Worm (Caenorhabditis elegans) whole organism, young adult: ENCODE results near the gene F32D8.12.
"Not testable (repeated sequence)": the region's sequence is repeated elsewhere in the genome, so short reads cannot be mapped to it uniquely, and the experiment has no call there.

ENCODE experiments used
- B0019.2 ChIP-seq: fragments of 200-800 bp; sonication (Bioruptor generic); conservative IDR thresholded peaks from 2 replicates; pipeline ENCODE4 v1.3.6; 2022; ENCODE audit warnings: missing genetic modification reagents, missing genetic modification characterization, missing compliant biosample characterization
- C06A6.2 ChIP-seq: fragments of 200-800 bp; sonication (Bioruptor generic); conservative IDR thresholded peaks from 2 replicates; pipeline ENCODE4 v1.3.6; 2022; ENCODE audit warnings: missing genetic modification characterization, missing compliant biosample characterization
- C17E4.6 ChIP-seq: fragments of 200-800 bp; sonication (Bioruptor generic); IDR thresholded peaks from 2 replicates; pipeline ENCODE4 v1.3.6; 2022; ENCODE audit warnings: missing genetic modification reagents, missing genetic modification characterization, missing compliant biosample characterization
- F10E7.11 ChIP-seq: sonication (generic microtip); optimal IDR thresholded peaks from 2 replicates; lab custom pipeline; 2017; ENCODE audit warnings: mild to moderate bottlenecking, missing genetic modification characterization, moderate library complexity, missing compliant biosample characterization
- F33H1.4 ChIP-seq: fragments of 200-800 bp; sonication (Bioruptor generic); IDR thresholded peaks from 2 replicates; pipeline ENCODE4 v1.3.6; 2022; ENCODE audit warnings: missing genetic modification reagents, missing genetic modification characterization, missing compliant biosample characterization
- F37B4.10 ChIP-seq: fragments of 200-800 bp; sonication (Bioruptor generic); IDR thresholded peaks from 2 replicates; pipeline ENCODE4 v1.3.6; 2022; ENCODE audit warnings: missing genetic modification characterization, missing compliant biosample characterization
- F52B5.7 ChIP-seq: sonication (generic microtip); optimal IDR thresholded peaks from 2 replicates; lab custom pipeline; 2016; ENCODE audit warnings: mild to moderate bottlenecking, missing genetic modification characterization, missing compliant biosample characterization
- F57C9.4 ChIP-seq: sonication (generic microtip); optimal IDR thresholded peaks from 2 replicates; lab custom pipeline; 2017; ENCODE audit warnings: mild to moderate bottlenecking, missing genetic modification characterization, missing compliant biosample characterization
- K12H6.12 ChIP-seq: fragments of 200-800 bp; sonication (Bioruptor generic); optimal IDR thresholded peaks from 2 replicates; lab custom pipeline; 2018; ENCODE audit warnings: mild to moderate bottlenecking, missing genetic modification characterization, missing compliant biosample characterization
- Y53F4B.3 ChIP-seq: fragments of 200-800 bp; sonication (Bioruptor generic); IDR thresholded peaks from 2 replicates; pipeline ENCODE4 v1.3.6; 2022; ENCODE audit warnings: missing genetic modification reagents, missing genetic modification characterization, missing compliant biosample characterization
- Y56A3A.18 ChIP-seq: fragments of 200-800 bp; sonication (Bioruptor generic); IDR thresholded peaks from 2 replicates; pipeline ENCODE4 v1.3.6; 2022; ENCODE audit warnings: missing genetic modification reagents, missing genetic modification characterization, missing compliant biosample characterization
- Y95B8A.8 ChIP-seq: fragments of 200-800 bp; sonication (Bioruptor generic); IDR thresholded peaks from 2 replicates; pipeline ENCODE4 v1.3.6; 2022; ENCODE audit warnings: missing genetic modification reagents, missing genetic modification characterization, missing compliant biosample characterization
- akir-1 ChIP-seq: fragments of 200-800 bp; sonication (Bioruptor generic); optimal IDR thresholded peaks from 2 replicates; lab custom pipeline; 2018; ENCODE audit warnings: mild to moderate bottlenecking, missing genetic modification characterization, moderate library complexity, missing compliant biosample characterization
- attf-3 ChIP-seq: fragments of 200-800 bp; sonication (Bioruptor generic); conservative IDR thresholded peaks from 2 replicates; pipeline ENCODE4 v1.3.6; 2022; ENCODE audit warnings: missing genetic modification reagents, missing genetic modification characterization, missing compliant biosample characterization
- bed-1 ChIP-seq: fragments of 200-800 bp; sonication (Bioruptor generic); IDR thresholded peaks from 2 replicates; pipeline ENCODE4 v1.3.6; 2022; ENCODE audit warnings: missing genetic modification reagents, missing genetic modification characterization, missing compliant biosample characterization
- bed-2 ChIP-seq: fragments of 200-800 bp; sonication (Bioruptor generic); IDR thresholded peaks from 2 replicates; pipeline ENCODE4 v1.3.6; 2022; ENCODE audit warnings: missing genetic modification reagents, missing genetic modification characterization, missing compliant biosample characterization
- cebp-1 ChIP-seq, 2 experiments: fragments of 200-800 bp in 1 of 2; sonication (Bioruptor generic) in 1 of 2; sonication (generic microtip) in 1 of 2; IDR thresholded peaks in 1 of 2; optimal IDR thresholded peaks in 1 of 2; 2 replicates each; pipeline versions ENCODE4 v1.3.6 to Lab custom; 2017 to 2022; ENCODE audit warnings: missing compliant biosample characterization in 2 of 2, missing genetic modification characterization in 2 of 2, mild to moderate bottlenecking in 1 of 2, missing genetic modification reagents in 1 of 2, moderate library complexity in 1 of 2
- cebp-2 ChIP-seq: fragments of 200-800 bp; sonication (Bioruptor generic); IDR thresholded peaks from 2 replicates; pipeline ENCODE4 v1.3.6; 2022; ENCODE audit warnings: missing genetic modification characterization, missing compliant biosample characterization
- ceh-100 ChIP-seq: fragments of 200-800 bp; sonication (Bioruptor generic); IDR thresholded peaks from 2 replicates; pipeline ENCODE4 v1.3.6; 2022; ENCODE audit warnings: missing genetic modification reagents, missing genetic modification characterization, missing compliant biosample characterization
- ceh-91 ChIP-seq: fragments of 200-800 bp; sonication (Bioruptor generic); IDR thresholded peaks from 2 replicates; pipeline ENCODE4 v1.3.6; 2022; ENCODE audit warnings: missing genetic modification reagents, missing genetic modification characterization, missing compliant biosample characterization
- chd-7 ChIP-seq: sonication (generic microtip); optimal IDR thresholded peaks from 2 replicates; lab custom pipeline; 2016; ENCODE audit warnings: mild to moderate bottlenecking, missing genetic modification characterization, moderate library complexity, missing compliant biosample characterization
- dox-1 ChIP-seq: fragments of 200-800 bp; sonication (Bioruptor generic); IDR thresholded peaks from 2 replicates; pipeline ENCODE4 v1.3.6; 2022; ENCODE audit warnings: missing genetic modification reagents, missing genetic modification characterization, missing compliant biosample characterization
- efl-1 ChIP-seq: fragments of 150-350 bp; optimal IDR thresholded peaks from 2 replicates; lab custom pipeline; 2014; ENCODE audit warnings: missing biosample characterization, missing genetic modification reagents, missing genetic modification characterization
- egl-18 ChIP-seq: fragments of 200-800 bp; sonication (Bioruptor generic); IDR thresholded peaks from 2 replicates; pipeline ENCODE4 v1.3.6; 2022; ENCODE audit warnings: missing genetic modification reagents, missing genetic modification characterization, missing compliant biosample characterization
- ets-4 ChIP-seq: fragments of 200-800 bp; sonication (Bioruptor generic); optimal IDR thresholded peaks from 2 replicates; lab custom pipeline; 2018; ENCODE audit warnings: mild to moderate bottlenecking, missing genetic modification characterization, missing compliant biosample characterization
- fkh-3 ChIP-seq: sonication (generic microtip); optimal IDR thresholded peaks from 2 replicates; lab custom pipeline; 2016; ENCODE audit warnings: mild to moderate bottlenecking, missing genetic modification characterization, missing compliant biosample characterization
- lag-1 ChIP-seq: fragments of 200-800 bp; sonication (Bioruptor generic); IDR thresholded peaks from 2 replicates; pipeline ENCODE4 v1.3.6; 2022; ENCODE audit warnings: missing genetic modification reagents, missing genetic modification characterization, missing compliant biosample characterization
- lin-26 ChIP-seq: fragments of 200-800 bp; sonication (Bioruptor generic); IDR thresholded peaks from 2 replicates; pipeline ENCODE4 v1.3.6; 2022; ENCODE audit warnings: missing genetic modification reagents, missing genetic modification characterization, missing compliant biosample characterization
- madf-6 ChIP-seq: fragments of 200-800 bp; sonication (Bioruptor generic); IDR thresholded peaks from 2 replicates; pipeline ENCODE4 v1.3.6; 2022; ENCODE audit warnings: missing genetic modification reagents, missing genetic modification characterization, missing compliant biosample characterization
- madf-8 ChIP-seq: fragments of 200-800 bp; sonication (Bioruptor generic); conservative IDR thresholded peaks from 2 replicates; pipeline ENCODE4 v1.3.6; 2022; ENCODE audit warnings: missing genetic modification reagents, missing genetic modification characterization, missing compliant biosample characterization
- mcd-1 ChIP-seq: fragments of 200-800 bp; sonication (Bioruptor generic); IDR thresholded peaks from 2 replicates; pipeline ENCODE4 v1.3.6; 2022; ENCODE audit warnings: missing genetic modification reagents, missing genetic modification characterization, missing compliant biosample characterization
- nfya-2 ChIP-seq: fragments of 200-800 bp; sonication (Bioruptor generic); IDR thresholded peaks from 2 replicates; pipeline ENCODE4 v1.3.6; 2022; ENCODE audit warnings: missing genetic modification reagents, missing genetic modification characterization, missing compliant biosample characterization
- nfyb-1 ChIP-seq: fragments of 200-800 bp; sonication (Bioruptor generic); IDR thresholded peaks from 2 replicates; pipeline ENCODE4 v1.3.6; 2022; ENCODE audit warnings: missing genetic modification reagents, missing genetic modification characterization, missing compliant biosample characterization
- nhr-27 ChIP-seq: fragments of 200-800 bp; sonication (Bioruptor generic); optimal IDR thresholded peaks from 2 replicates; lab custom pipeline; 2018; ENCODE audit warnings: mild to moderate bottlenecking, missing genetic modification characterization, moderate library complexity, missing compliant biosample characterization
- pbrm-1 ChIP-seq: fragments of 200-800 bp; sonication (Bioruptor generic); IDR thresholded peaks from 2 replicates; pipeline ENCODE4 v1.3.6; 2022; ENCODE audit warnings: missing genetic modification reagents, missing genetic modification characterization, missing compliant biosample characterization
- rpc-1 ChIP-seq, 2 experiments: fragments of 150-350 bp in 1 of 2; sonication (generic microtip) in 1 of 2; optimal IDR thresholded peaks; 2 replicates each; lab custom pipeline; 2014 to 2018; ENCODE audit warnings: missing biosample characterization in 1 of 2, missing genetic modification characterization in 1 of 2, missing genetic modification reagents in 1 of 2, missing genotype in 1 of 2
- sea-2 ChIP-seq: fragments of 200-800 bp; sonication (Bioruptor generic); IDR thresholded peaks from 2 replicates; pipeline ENCODE4 v1.3.6; 2022; ENCODE audit warnings: missing genetic modification characterization, missing compliant biosample characterization
- somi-1 ChIP-seq: fragments of 200-800 bp; sonication (Bioruptor generic); optimal IDR thresholded peaks from 2 replicates; lab custom pipeline; 2018; ENCODE audit warnings: mild to moderate bottlenecking, missing genetic modification characterization, missing compliant biosample characterization
- tbx-9 ChIP-seq: sonication (generic microtip); optimal IDR thresholded peaks from 2 replicates; lab custom pipeline; 2016; ENCODE audit warnings: borderline replicate concordance, missing genetic modification characterization, inconsistent platforms, missing compliant biosample characterization
- zfh-2 ChIP-seq: fragments of 200-800 bp; sonication (Bioruptor generic); conservative IDR thresholded peaks from 2 replicates; pipeline ENCODE4 v1.3.6; 2022; ENCODE audit warnings: missing genetic modification reagents, missing genetic modification characterization, missing compliant biosample characterization
- ztf-18 ChIP-seq: sonication (generic microtip); optimal IDR thresholded peaks from 2 replicates; lab custom pipeline; 2016; ENCODE audit warnings: missing genotype, mild to moderate bottlenecking, missing genetic modification characterization, missing compliant biosample characterization
- ztf-25 ChIP-seq: fragments of 200-800 bp; sonication (Bioruptor generic); IDR thresholded peaks from 2 replicates; pipeline ENCODE4 v1.3.6; 2022; ENCODE audit warnings: missing genetic modification reagents, missing genetic modification characterization, missing compliant biosample characterization
- ztf-6 ChIP-seq: fragments of 200-800 bp; sonication (Bioruptor generic); IDR thresholded peaks from 2 replicates; pipeline ENCODE4 v1.3.6; 2022; ENCODE audit warnings: missing genetic modification reagents, missing genetic modification characterization, missing compliant biosample characterization

The F32D8.12 gene

DNA sequence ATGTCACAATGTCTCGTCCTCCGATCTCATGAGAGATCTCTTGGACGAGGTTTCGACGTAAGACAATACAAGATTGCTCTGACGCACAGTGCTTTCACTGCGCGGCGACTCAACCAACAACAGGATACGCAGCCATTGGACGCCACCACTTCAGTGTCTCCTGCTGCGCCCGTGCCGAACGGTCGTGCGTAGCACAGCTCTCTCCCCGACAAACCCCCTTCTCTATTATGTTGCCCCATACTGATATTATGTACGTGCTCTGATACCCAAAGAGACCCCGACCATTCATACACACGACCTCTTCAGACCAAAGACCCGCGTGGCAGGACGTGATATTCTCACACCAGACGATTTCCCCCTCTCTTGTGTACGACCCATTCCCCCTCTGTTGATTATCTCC, 24.5 kb downstream of the F32D8.12 start:
- 0 out of 2 replicates have a peak, but pooled peaks have one; percentile 64 for TF ChIP-seq ztf-25 (GFP tag; lab: Robert Waterston, UW)
- TF ChIP-seq lin-26 (GFP tag; lab: Robert Waterston, UW), result peak; percentile 73
- TF ChIP-seq bed-2 (GFP tag; lab: Robert Waterston, UW), result peak; percentile 68; the same call in 1 of the 2 replicates
- peak; percentile 41; the same call in 1 of the 2 replicates for TF ChIP-seq pbrm-1 (GFP tag; lab: Robert Waterston, UW)
- peak; percentile 74; the same call in 1 of the 2 replicates for TF ChIP-seq dox-1 (GFP tag; lab: Robert Waterston, UW)
- peak; percentile 72; the same call in 1 of the 2 replicates for TF ChIP-seq Y95B8A.8
- TF ChIP-seq F37B4.10 (GFP tag; lab: Robert Waterston, UW), result 0 out of 2 replicates have a peak, but pooled peaks have one; percentile 16
- peak; percentile 60 for TF ChIP-seq zfh-2 (GFP tag; lab: Robert Waterston, UW)
- TF ChIP-seq nfya-2 (GFP tag; lab: Robert Waterston, UW), result 0 out of 2 replicates have a peak, but pooled peaks have one; percentile 75
- TF ChIP-seq egl-18 (GFP tag; lab: Robert Waterston, UW), result 0 out of 2 replicates have a peak, but pooled peaks have one; percentile 49
- 0 out of 2 replicates have a peak, but pooled peaks have one; percentile 63 for TF ChIP-seq sea-2 (GFP tag; lab: Robert Waterston, UW)
- peak; percentile 41 for TF ChIP-seq F52B5.7
- peak; percentile 38; the same call in 1 of the 2 replicates for TF ChIP-seq cebp-1 (GFP tag; IDR thresholded peaks at IDR 0.05; lab: Robert Waterston, UW)
- not testable (repeated sequence) for TF ChIP-seq cebp-1 (tag; optimal IDR thresholded peaks at IDR 0.05; lab: Kevin White, UChicago)
- peak; percentile 59; the same call in 1 of the 2 replicates for TF ChIP-seq cebp-2
- 0 out of 2 replicates have a peak, but pooled peaks have one; percentile 7 for TF ChIP-seq mcd-1
- peak; percentile 35; the same call in 1 of the 2 replicates for TF ChIP-seq Y56A3A.18
- TF ChIP-seq madf-6 (GFP tag; lab: Robert Waterston, UW), result peak; percentile 30; the same call in 1 of the 2 replicates
- peak; percentile 19; the same call in 1 of the 2 replicates for TF ChIP-seq ceh-91 (GFP tag; lab: Robert Waterston, UW)

DNA sequence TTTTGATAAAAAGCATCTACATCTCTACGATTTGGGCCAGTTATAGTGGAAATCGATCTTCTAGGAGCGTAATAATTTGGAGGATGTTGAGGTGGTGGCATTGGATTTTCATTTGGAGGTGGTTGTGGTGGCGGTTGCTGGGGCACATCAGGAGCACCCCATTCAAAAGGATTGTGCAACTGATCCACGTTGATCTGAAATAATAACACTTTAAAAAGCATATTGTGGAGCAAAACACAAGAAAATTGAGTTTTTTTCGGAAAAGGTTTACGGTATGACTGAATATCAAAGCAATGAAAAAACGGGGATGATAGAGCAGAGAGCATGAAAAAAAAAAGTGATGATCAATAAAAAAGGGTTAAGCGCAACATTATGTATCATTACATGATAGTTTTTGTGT, 25.2 kb downstream of the F32D8.12 start, which contains the start of gene saeg-1:
Gene saeg-1, minus strand, starts transcription at position 101 of the 400 bp plus-strand sequence.
- TF ChIP-seq somi-1 (no peak), F57C9.4 (tag; lab: Kevin White, UChicago) (no peak), F52B5.7 (no peak), nhr-27 (tag; lab: Kevin White, UChicago) (no peak), attf-3 (no peak), lag-1 (GFP tag; lab: Robert Waterston, UW) (no peak), bed-2 (GFP tag; lab: Robert Waterston, UW) (no peak), cebp-2 (no peak), Y53F4B.3 (GFP tag; lab: Robert Waterston, UW) (no peak), tbx-9 (tag; lab: Kevin White, UChicago) (no peak), sea-2 (GFP tag; lab: Robert Waterston, UW) (no peak), F10E7.11 (tag; lab: Kevin White, UChicago) (no peak), B0019.2 (GFP tag; lab: Robert Waterston, UW) (no peak), madf-8 (GFP tag; lab: Robert Waterston, UW) (no peak), C06A6.2 (GFP tag; lab: Robert Waterston, UW) (no peak), ets-4 (GFP tag; lab: Kevin White, UChicago) (no peak), efl-1 (no peak), bed-1 (GFP tag; lab: Robert Waterston, UW) (no peak), K12H6.12 (tag; lab: Kevin White, UChicago) (no peak)

DNA sequence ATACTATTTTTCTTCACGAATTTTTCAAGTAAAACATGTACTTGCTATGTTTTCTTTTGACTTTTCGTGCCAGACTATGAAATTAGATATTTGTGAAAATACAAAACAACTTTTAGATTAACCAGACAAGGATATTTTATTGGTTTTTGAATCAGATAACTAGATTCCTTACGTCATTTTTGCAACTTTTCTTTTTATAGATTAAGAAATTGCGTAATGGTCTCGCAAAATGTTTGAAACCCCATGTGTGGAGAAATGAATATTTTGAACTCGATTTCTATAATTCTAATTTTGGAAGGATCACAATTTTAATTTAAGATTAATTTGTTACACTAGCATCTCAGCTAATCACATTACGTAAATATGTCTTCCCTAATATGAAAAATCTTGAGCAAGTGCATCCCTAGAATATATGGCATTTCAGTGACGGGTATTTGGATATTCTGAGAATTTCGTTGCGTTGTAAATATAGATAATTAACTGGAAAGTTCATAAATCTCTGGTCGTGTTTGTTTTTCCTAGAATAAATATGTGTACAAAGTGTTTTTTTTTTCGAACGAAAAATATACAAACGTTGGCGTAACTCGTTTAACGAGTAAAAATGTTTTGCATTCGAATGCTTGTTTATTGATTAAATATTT, 28.2 kb downstream of the F32D8.12 start:
- TF ChIP-seq chd-7 (tag; lab: Kevin White, UChicago), result no peak
- TF ChIP-seq ceh-100, result no peak
- no peak for TF ChIP-seq rpc-1 (optimal IDR thresholded peaks at IDR 0.05; lab: Kevin White, UChicago)
- TF ChIP-seq rpc-1 (tag; optimal IDR thresholded peaks at IDR 0.05; lab: Kevin White, UChicago), result no peak
- no peak for TF ChIP-seq Y95B8A.8
- TF ChIP-seq F33H1.4 (GFP tag; lab: Robert Waterston, UW), result no peak
- no peak for TF ChIP-seq ztf-6 (GFP tag; lab: Robert Waterston, UW)
- TF ChIP-seq zfh-2 (GFP tag; lab: Robert Waterston, UW), result no peak
- TF ChIP-seq tbx-9 (tag; lab: Kevin White, UChicago), result no peak
- no peak for TF ChIP-seq akir-1 (GFP tag; lab: Kevin White, UChicago)
- TF ChIP-seq Y53F4B.3 (GFP tag; lab: Robert Waterston, UW), result no peak
- no peak for TF ChIP-seq fkh-3
- no peak for TF ChIP-seq C17E4.6 (GFP tag; lab: Robert Waterston, UW)
- TF ChIP-seq nfyb-1 (GFP tag; lab: Robert Waterston, UW), result no peak
- TF ChIP-seq ztf-18 (tag; lab: Kevin White, UChicago), result no peak
